Worm (Caenorhabditis elegans): ENCODE results near the gene F10A3.11.

- TF ChIP-seq ceh-2 (tag; optimal IDR thresholded peaks at IDR 0.05): no peak
- no peak for TF ChIP-seq ceh-31 (tag; optimal IDR thresholded peaks at IDR 0.05)
- TF ChIP-seq ama-1 (optimal IDR thresholded peaks at IDR 0.05): no peak
- TF ChIP-seq pax-1 (tag; optimal IDR thresholded peaks at IDR 0.05): no peak
Observed at ce11 chrV:16139529-16139928, 23.0 kb upstream of the F10A3.11 start, which contains the start of gene clc-11.
